Fruit fly (Drosophila melanogaster): ENCODE results near the gene CG1812.

CG1812 gene

DNA sequence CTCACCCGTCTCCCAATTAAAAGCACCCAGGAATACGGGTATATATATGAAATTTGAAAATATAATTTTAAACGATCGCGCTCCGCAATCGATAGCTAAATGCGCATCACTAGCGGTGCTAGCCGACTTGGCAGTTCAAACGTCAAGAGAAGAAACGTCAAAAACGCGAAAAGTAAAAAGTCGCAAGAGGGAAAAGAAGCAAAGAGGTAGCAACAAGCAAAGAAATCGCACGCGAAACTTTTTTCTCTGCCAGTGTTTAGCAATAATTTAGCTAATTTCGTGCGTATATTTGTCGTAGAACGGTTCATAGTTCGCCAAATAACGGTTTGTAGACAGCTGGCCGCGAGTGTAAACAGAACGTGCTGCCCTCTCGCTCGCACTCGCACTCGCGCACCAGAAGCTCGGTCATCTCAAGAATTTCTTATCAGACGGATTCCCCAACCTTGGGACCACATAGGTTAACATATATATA, at the start of gene CG1812:
Gene CG1812, plus strand, starts transcription at position 163 of the 472 bp plus-strand sequence.
- TF ChIP-seq emc (GFP tag; optimal IDR thresholded peaks at IDR 0.05) (no peak), CG18619 (GFP tag; optimal IDR thresholded peaks at IDR 0.05) (peak; percentile 1), nmo (GFP tag; optimal IDR thresholded peaks at IDR 0.05) (peak; percentile 45), CG10543 (GFP tag; optimal IDR thresholded peaks at IDR 0.05) (no peak), Dek (tag; optimal IDR thresholded peaks at IDR 0.05) (no peak), row (GFP tag; IDR thresholded peaks at IDR 0.05) (peak; percentile 78), Awh (GFP tag; IDR thresholded peaks at IDR 0.05) (peak; percentile 45; the same call in 1 of the 2 replicates), aop (GFP tag; IDR thresholded peaks at IDR 0.05) (no peak), br (optimal IDR thresholded peaks at IDR 0.05) (no peak), Mes4 (GFP tag; optimal IDR thresholded peaks at IDR 0.05) (no peak), C15 (GFP tag; IDR thresholded peaks at IDR 0.05) (no peak), ssp (GFP tag; IDR thresholded peaks at IDR 0.05) (0 out of 2 replicates have a peak, but pooled peaks have one; percentile 16), CG8765 (GFP tag; IDR thresholded peaks at IDR 0.05) (no peak), NFAT (GFP tag; IDR thresholded peaks at IDR 0.05) (0 out of 2 replicates have a peak, but pooled peaks have one; percentile 26), Sry-β (GFP tag; optimal IDR thresholded peaks at IDR 0.05) (peak; percentile 92), en (GFP tag; optimal IDR thresholded peaks at IDR 0.05) (no peak), maf-S (GFP tag; optimal IDR thresholded peaks at IDR 0.05) (no peak), crp (GFP tag; optimal IDR thresholded peaks at IDR 0.05) (peak in 1 of 2 experiments; percentile 27), CG11456 (GFP tag; IDR thresholded peaks at IDR 0.05) (peak; percentile 48; the same call in 1 of the 3 replicates), Hr51 (GFP tag; optimal IDR thresholded peaks at IDR 0.05) (peak in 1 of 2 experiments; percentile 71), sob (GFP tag; IDR thresholded peaks at IDR 0.05) (peak; percentile 50), dan (GFP tag; IDR thresholded peaks at IDR 0.05) (no peak), cas (GFP tag; IDR thresholded peaks at IDR 0.05) (no peak), HHEX (GFP tag; optimal IDR thresholded peaks at IDR 0.05) (peak; percentile 28), Ada2b (GFP tag; IDR thresholded peaks at IDR 0.05) (peak; percentile 47; the same call in 1 of the 2 replicates), Max (GFP tag; optimal IDR thresholded peaks at IDR 0.05) (no peak), hkb (optimal IDR thresholded peaks at IDR 0.05) (no peak), hkb (GFP tag; IDR thresholded peaks at IDR 0.05) (peak; percentile 65), otp (GFP tag; IDR thresholded peaks at IDR 0.05) (peak; percentile 39; the same call in 1 of the 3 replicates), HmgZ (tag; optimal IDR thresholded peaks at IDR 0.05) (peak; percentile 38), gcm (GFP tag; optimal IDR thresholded peaks at IDR 0.05) (no peak), ranshi (GFP tag; IDR thresholded peaks at IDR 0.05) (peak; percentile 37; the same call in 1 of the 2 replicates), fd102C (GFP tag; optimal IDR thresholded peaks at IDR 0.05) (no peak), caup (GFP tag; optimal IDR thresholded peaks at IDR 0.05; ENCODE audit: severe bottlenecking) (peak; percentile 35), psq (GFP tag; optimal IDR thresholded peaks at IDR 0.05) (peak; percentile 66), CG14050 (GFP tag; IDR thresholded peaks at IDR 0.05) (no peak; the same call in 2 of the 3 replicates), CG1024 (GFP tag; IDR thresholded peaks at IDR 0.05) (0 out of 2 replicates have a peak, but pooled peaks have one; percentile 15), CG11398 (GFP tag; optimal IDR thresholded peaks at IDR 0.05) (no peak), CG15514 (GFP tag; optimal IDR thresholded peaks at IDR 0.05) (peak; percentile 60), Sox102F (GFP tag; optimal IDR thresholded peaks at IDR 0.05) (peak; percentile 37), pfk (GFP tag; optimal IDR thresholded peaks at IDR 0.05) (no peak), Meics (GFP tag; optimal IDR thresholded peaks at IDR 0.05) (peak; percentile 27), gsb-n (tag; optimal IDR thresholded peaks at IDR 0.05) (no peak), HLH3B (GFP tag; IDR thresholded peaks at IDR 0.05) (peak; percentile 44), lmd (GFP tag; IDR thresholded peaks at IDR 0.05) (0 out of 2 replicates have a peak, but pooled peaks have one; percentile 19), Jarid2 (GFP tag; optimal IDR thresholded peaks at IDR 0.05) (no peak), CHES-1-like (GFP tag; optimal IDR thresholded peaks at IDR 0.05) (peak; percentile 20), CG4282 (GFP tag; optimal IDR thresholded peaks at IDR 0.05) (no peak), tap (tag; optimal IDR thresholded peaks at IDR 0.05) (no peak), pho (GFP tag; optimal IDR thresholded peaks at IDR 0.05) (no peak), CG1603 (tag; optimal IDR thresholded peaks at IDR 0.05) (peak; percentile 56)
